Fruit fly (Drosophila melanogaster): Measurements from ENCODE around the gene CG3081.

Gene CG3081

dm6 chrX:4609737-4610136 is 34.0 kb downstream of the CG3081 start (continued):
- TF ChIP-seq tap (tag; optimal IDR thresholded peaks at IDR 0.05), result peak; percentile 11
- peak; percentile 6 for TF ChIP-seq CG11504 (tag; optimal IDR thresholded peaks at IDR 0.05)
- no peak for TF ChIP-seq tup (GFP tag; optimal IDR thresholded peaks at IDR 0.05)
- TF ChIP-seq wek (GFP tag; optimal IDR thresholded peaks at IDR 0.05), result peak; percentile 51
- peak; percentile 28 for TF ChIP-seq oc (tag; optimal IDR thresholded peaks at IDR 0.05)
- TF ChIP-seq CG17361 (GFP tag; IDR thresholded peaks at IDR 0.05), result 0 out of 3 replicates have a peak, but pooled peaks have one; percentile 9
- peak; percentile 65 for TF ChIP-seq kni (GFP tag; optimal IDR thresholded peaks at IDR 0.05)
- no peak for TF ChIP-seq CG16779 (GFP tag; IDR thresholded peaks at IDR 0.05)
- TF ChIP-seq CG1603 (tag; optimal IDR thresholded peaks at IDR 0.05), result peak; percentile 61
- no peak for TF ChIP-seq CG2889 (GFP tag; IDR thresholded peaks at IDR 0.05)
- peak in 1 of 2 experiments; percentile 56 for TF ChIP-seq tll (GFP tag; optimal IDR thresholded peaks at IDR 0.05)
- peak; percentile 3 for TF ChIP-seq odd (GFP tag; optimal IDR thresholded peaks at IDR 0.05)
- no peak for TF ChIP-seq CG13624 (GFP tag; optimal IDR thresholded peaks at IDR 0.05)
- TF ChIP-seq Kr (GFP tag; optimal IDR thresholded peaks at IDR 0.05), result peak; percentile 49
- peak; percentile 7 for TF ChIP-seq CG10431 (GFP tag; optimal IDR thresholded peaks at IDR 0.05)
- TF ChIP-seq Ssrp (tag; optimal IDR thresholded peaks at IDR 0.05), result no peak
- TF ChIP-seq CG33557 (GFP tag; optimal IDR thresholded peaks at IDR 0.05), result peak; percentile 76
- TF ChIP-seq MTF-1 (GFP tag; optimal IDR thresholded peaks at IDR 0.05; ENCODE audit: borderline replicate concordance), result peak; percentile 37
- TF ChIP-seq CG30431 (GFP tag; optimal IDR thresholded peaks at IDR 0.05), result no peak
- peak; percentile 30 for TF ChIP-seq CG2678 (tag; optimal IDR thresholded peaks at IDR 0.05)
- peak; percentile 13 for TF ChIP-seq CG17568 (GFP tag; optimal IDR thresholded peaks at IDR 0.05)
- TF ChIP-seq Hr39 (optimal IDR thresholded peaks at IDR 0.05), result no peak
- TF ChIP-seq Sry-β (GFP tag; optimal IDR thresholded peaks at IDR 0.05), result peak; percentile 20
- TF ChIP-seq CG4617 (GFP tag; optimal IDR thresholded peaks at IDR 0.05; ENCODE audit: borderline replicate concordance), result no peak
- peak; percentile 8 for TF ChIP-seq CG1792 (GFP tag; optimal IDR thresholded peaks at IDR 0.05)
- TF ChIP-seq CG1233 (GFP tag; optimal IDR thresholded peaks at IDR 0.05), result peak; percentile 13
- peak; percentile 32 for TF ChIP-seq CG18599 (GFP tag; optimal IDR thresholded peaks at IDR 0.05)
- peak; percentile 44 for TF ChIP-seq CG1529 (GFP tag; optimal IDR thresholded peaks at IDR 0.05)
- TF ChIP-seq fd64A (GFP tag; optimal IDR thresholded peaks at IDR 0.05), result peak; percentile 64
- no peak for TF ChIP-seq ase (GFP tag; IDR thresholded peaks at IDR 0.05)
- TF ChIP-seq CG17186 (GFP tag; optimal IDR thresholded peaks at IDR 0.05), result peak; percentile 9
- TF ChIP-seq her (GFP tag; optimal IDR thresholded peaks at IDR 0.05), result no peak
- TF ChIP-seq CG6254 (GFP tag; optimal IDR thresholded peaks at IDR 0.05), result peak; percentile 4
- TF ChIP-seq chif (GFP tag; optimal IDR thresholded peaks at IDR 0.05), result peak in 1 of 2 experiments; percentile 19
- peak; percentile 31 for TF ChIP-seq CG8359 (GFP tag; optimal IDR thresholded peaks at IDR 0.05; ENCODE audit: borderline replicate concordance)
- no peak for TF ChIP-seq CG7372 (GFP tag; IDR thresholded peaks at IDR 0.05)
- TF ChIP-seq CG4328 (GFP tag; optimal IDR thresholded peaks at IDR 0.05), result no peak
- TF ChIP-seq CG10366 (GFP tag; IDR thresholded peaks at IDR 0.05), result no peak
- peak; percentile 37 for TF ChIP-seq CG17359 (tag; optimal IDR thresholded peaks at IDR 0.05)
- TF ChIP-seq Fer3 (tag; optimal IDR thresholded peaks at IDR 0.05), result no peak
- TF ChIP-seq CG13287 (GFP tag; IDR thresholded peaks at IDR 0.05; ENCODE audit: partially characterized antibody), result no peak
- peak; percentile 32 for TF ChIP-seq nau (GFP tag; optimal IDR thresholded peaks at IDR 0.05)
- TF ChIP-seq CG3407 (GFP tag; optimal IDR thresholded peaks at IDR 0.05), result peak; percentile 57
- TF ChIP-seq esg (GFP tag; conservative IDR thresholded peaks at IDR 0.05), result no peak
- TF ChIP-seq Ravus (GFP tag; IDR thresholded peaks at IDR 0.05), result no peak
- TF ChIP-seq gcm (GFP tag; optimal IDR thresholded peaks at IDR 0.05), result peak; percentile 32
- TF ChIP-seq vvl (GFP tag; IDR thresholded peaks at IDR 0.05), result 0 out of 2 replicates have a peak, but pooled peaks have one; percentile 9
- TF ChIP-seq ac (GFP tag; optimal IDR thresholded peaks at IDR 0.05), result peak; percentile 46

Data from whole organism, embryonic.